Worm (Caenorhabditis elegans) whole organism, midembryonic: ENCODE results near the gene paf-2.

Experiments used
- T22C8.4 ChIP-seq: fragments of 200-800 bp; sonication (Bioruptor generic); IDR thresholded peaks from 2 replicates; pipeline ENCODE4 v1.3.6; 2022; ENCODE audit warnings: missing genetic modification characterization, missing compliant biosample characterization
- cog-1 ChIP-seq: sonication (generic microtip); optimal IDR thresholded peaks from 2 replicates; lab custom pipeline; 2016; ENCODE audit warnings: missing genetic modification characterization, missing compliant biosample characterization
- klf-2 ChIP-seq: fragments of 200-800 bp; sonication (Bioruptor generic); conservative IDR thresholded peaks from 2 replicates; pipeline ENCODE4 v1.3.6; 2022; ENCODE audit warnings: missing genetic modification reagents, missing genetic modification characterization, missing compliant biosample characterization
- ref-1 ChIP-seq: fragments of 200-800 bp; sonication (Bioruptor generic); conservative IDR thresholded peaks from 2 replicates; pipeline ENCODE4 v1.3.6; 2022; ENCODE audit warnings: missing genetic modification reagents, missing genetic modification characterization, missing compliant biosample characterization
- tab-1 ChIP-seq: fragments of 200-800 bp; sonication (Bioruptor generic); IDR thresholded peaks from 2 replicates; pipeline ENCODE4 v1.3.6; 2022; ENCODE audit warnings: missing genetic modification characterization, missing compliant biosample characterization
- ztf-23 ChIP-seq: fragments of 200-800 bp; sonication (Bioruptor generic); IDR thresholded peaks from 2 replicates; pipeline ENCODE4 v1.3.6; 2022; ENCODE audit warnings: missing genetic modification reagents, missing genetic modification characterization, missing compliant biosample characterization
- ztf-29 ChIP-seq: fragments of 200-800 bp; sonication (Bioruptor generic); IDR thresholded peaks from 2 replicates; pipeline ENCODE4 v1.3.6; 2022; ENCODE audit warnings: missing genetic modification reagents, missing genetic modification characterization, missing compliant biosample characterization

ce11 chrX:4285669-4286174 lies 11.8 kb downstream of the paf-2 start, which contains the start of gene cka-2:
- no peak for TF ChIP-seq T22C8.4 (GFP tag; lab: Robert Waterston, UW)
- TF ChIP-seq ref-1 = no peak
- TF ChIP-seq ztf-23 = no peak
- TF ChIP-seq tab-1 (GFP tag; lab: Robert Waterston, UW) = no peak
- TF ChIP-seq ztf-29 = no peak
- TF ChIP-seq klf-2 (GFP tag; lab: Robert Waterston, UW) = no peak
- TF ChIP-seq cog-1 (tag; lab: Kevin White, UChicago) = no peak
